Fruit fly (Drosophila melanogaster): ENCODE results near the gene sds22.

Gene sds22

DNA sequence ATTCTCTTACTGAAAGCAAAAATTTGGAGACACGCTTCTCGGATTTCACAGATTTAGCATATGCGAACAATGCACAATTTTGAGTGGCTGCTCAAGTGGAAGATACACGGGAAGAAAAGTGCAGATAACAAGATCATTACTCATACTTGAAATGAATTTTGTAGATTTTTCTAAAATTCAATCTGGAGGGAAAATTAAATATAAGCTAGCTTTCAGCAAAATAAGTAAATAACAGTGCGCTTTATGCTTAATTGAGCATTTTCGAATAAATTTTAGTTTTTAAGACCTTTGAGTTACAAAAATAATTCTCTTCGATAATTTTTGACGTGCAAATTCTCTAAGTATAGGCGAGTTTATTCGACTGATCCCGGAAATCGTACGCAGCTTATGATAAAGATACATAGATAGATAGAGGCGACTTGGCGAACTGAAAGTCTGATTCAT lies 9.3 kb downstream of the sds22 start (continued):
- TF ChIP-seq CG11504 (tag; optimal IDR thresholded peaks at IDR 0.05) (peak; percentile 80), nom (GFP tag; optimal IDR thresholded peaks at IDR 0.05) (no peak), Blimp-1 (GFP tag; optimal IDR thresholded peaks at IDR 0.05) (peak; percentile 69), lbe (GFP tag; optimal IDR thresholded peaks at IDR 0.05) (peak; percentile 47), hkb (optimal IDR thresholded peaks at IDR 0.05) (no peak), hkb (GFP tag; IDR thresholded peaks at IDR 0.05) (peak; percentile 80), jing (GFP tag; optimal IDR thresholded peaks at IDR 0.05) (no peak), HmgD (GFP tag; optimal IDR thresholded peaks at IDR 0.05) (no peak), da (GFP tag; optimal IDR thresholded peaks at IDR 0.05) (no peak), otp (GFP tag; IDR thresholded peaks at IDR 0.05) (no peak), insv (GFP tag; optimal IDR thresholded peaks at IDR 0.05) (no peak), klu (GFP tag; IDR thresholded peaks at IDR 0.05) (no peak), CG7745 (tag; optimal IDR thresholded peaks at IDR 0.05) (no peak), CG10431 (GFP tag; optimal IDR thresholded peaks at IDR 0.05) (no peak), CG9876 (GFP tag; optimal IDR thresholded peaks at IDR 0.05) (no peak), CG18764 (GFP tag; optimal IDR thresholded peaks at IDR 0.05) (peak; percentile 41), wek (GFP tag; optimal IDR thresholded peaks at IDR 0.05) (no peak), cwo (GFP tag; optimal IDR thresholded peaks at IDR 0.05) (no peak), z (GFP tag; IDR thresholded peaks at IDR 0.05) (no peak), Bgb (GFP tag; IDR thresholded peaks at IDR 0.05; ENCODE audit: partially characterized antibody) (no peak), CG6854 (GFP tag; optimal IDR thresholded peaks at IDR 0.05) (peak; percentile 17), CG6272 (GFP tag; IDR thresholded peaks at IDR 0.05) (no peak), jumu (GFP tag; optimal IDR thresholded peaks at IDR 0.05) (peak; percentile 2), kni (GFP tag; optimal IDR thresholded peaks at IDR 0.05) (no peak), CG10543 (GFP tag; optimal IDR thresholded peaks at IDR 0.05) (no peak), CG9932 (GFP tag; IDR thresholded peaks at IDR 0.05) (no peak), CG1603 (tag; optimal IDR thresholded peaks at IDR 0.05) (peak; percentile 32), Ets65A (GFP tag) (peak; percentile 92), emc (GFP tag; optimal IDR thresholded peaks at IDR 0.05) (no peak), CG12236 (GFP tag; optimal IDR thresholded peaks at IDR 0.05) (no peak), NFAT (GFP tag; IDR thresholded peaks at IDR 0.05) (no peak), CG1792 (GFP tag; optimal IDR thresholded peaks at IDR 0.05) (peak; percentile 27), CG7556 (GFP tag; optimal IDR thresholded peaks at IDR 0.05) (peak; percentile 0), CG4424 (GFP tag; optimal IDR thresholded peaks at IDR 0.05) (peak; percentile 56), CG2875 (GFP tag; optimal IDR thresholded peaks at IDR 0.05) (no peak), caup (GFP tag; optimal IDR thresholded peaks at IDR 0.05; ENCODE audit: severe bottlenecking) (peak; percentile 4), peb (GFP tag; IDR thresholded peaks at IDR 0.05) (no peak), ase (GFP tag; IDR thresholded peaks at IDR 0.05) (no peak), CG12104 (GFP tag; optimal IDR thresholded peaks at IDR 0.05) (peak; percentile 49), CG8388 (GFP tag; optimal IDR thresholded peaks at IDR 0.05) (peak; percentile 40), CG17361 (GFP tag; IDR thresholded peaks at IDR 0.05) (peak; percentile 39; the same call in 2 of the 3 replicates), ro (GFP tag; IDR thresholded peaks at IDR 0.05) (no peak), bbx (GFP tag; IDR thresholded peaks at IDR 0.05; ENCODE audit: partially characterized antibody) (no peak), aop (GFP tag; IDR thresholded peaks at IDR 0.05) (no peak), MESR4 (GFP tag; optimal IDR thresholded peaks at IDR 0.05) (no peak), btn (GFP tag; optimal IDR thresholded peaks at IDR 0.05) (no peak), Dad (GFP tag; optimal IDR thresholded peaks at IDR 0.05) (peak; percentile 1), CG8089 (GFP tag; optimal IDR thresholded peaks at IDR 0.05) (no peak), dan (GFP tag; IDR thresholded peaks at IDR 0.05) (no peak), D (optimal IDR thresholded peaks at IDR 0.05) (no peak), D (GFP tag; optimal IDR thresholded peaks at IDR 0.05) (peak; percentile 67), CG3281 (GFP tag; optimal IDR thresholded peaks at IDR 0.05) (peak; percentile 65)

All from whole organism, embryonic.